Worm (Caenorhabditis elegans) whole organism, young adult: Measurements from ENCODE around the gene srd-47.

Experiments used
- C06A6.2 ChIP-seq: fragments of 200-800 bp; sonication (Bioruptor generic); conservative IDR thresholded peaks from 2 replicates; pipeline ENCODE4 v1.3.6; 2022; ENCODE audit warnings: missing genetic modification characterization, missing compliant biosample characterization
- C17E4.6 ChIP-seq: fragments of 200-800 bp; sonication (Bioruptor generic); IDR thresholded peaks from 2 replicates; pipeline ENCODE4 v1.3.6; 2022; ENCODE audit warnings: missing genetic modification reagents, missing genetic modification characterization, missing compliant biosample characterization
- F33H1.4 ChIP-seq: fragments of 200-800 bp; sonication (Bioruptor generic); IDR thresholded peaks from 2 replicates; pipeline ENCODE4 v1.3.6; 2022; ENCODE audit warnings: missing genetic modification reagents, missing genetic modification characterization, missing compliant biosample characterization
- F37B4.10 ChIP-seq: fragments of 200-800 bp; sonication (Bioruptor generic); IDR thresholded peaks from 2 replicates; pipeline ENCODE4 v1.3.6; 2022; ENCODE audit warnings: missing genetic modification characterization, missing compliant biosample characterization
- F39B2.1 ChIP-seq: fragments of 200-800 bp; sonication (Bioruptor generic); IDR thresholded peaks from 2 replicates; pipeline ENCODE4 v1.3.6; 2022; ENCODE audit warnings: missing genetic modification reagents, missing genetic modification characterization, missing compliant biosample characterization
- F57A8.1 ChIP-seq: fragments of 200-800 bp; sonication (Bioruptor generic); optimal IDR thresholded peaks from 2 replicates; lab custom pipeline; 2018; ENCODE audit warnings: mild to moderate bottlenecking, missing genetic modification characterization, moderate library complexity, missing compliant biosample characterization
- K11D2.4 ChIP-seq: fragments of 200-800 bp; sonication (Bioruptor generic); IDR thresholded peaks from 2 replicates; pipeline ENCODE4 v1.3.6; 2022; ENCODE audit warnings: missing genetic modification reagents, missing genetic modification characterization, missing compliant biosample characterization
- T07F8.4 ChIP-seq: sonication (generic microtip); optimal IDR thresholded peaks from 2 replicates; lab custom pipeline; 2016; ENCODE audit warnings: mild to moderate bottlenecking, missing genetic modification characterization, moderate library complexity, missing compliant biosample characterization
- T26A5.8 ChIP-seq: sonication (generic microtip); optimal IDR thresholded peaks from 2 replicates; lab custom pipeline; 2016; ENCODE audit warnings: missing genetic modification characterization, missing compliant biosample characterization
- Y53F4B.3 ChIP-seq: fragments of 200-800 bp; sonication (Bioruptor generic); IDR thresholded peaks from 2 replicates; pipeline ENCODE4 v1.3.6; 2022; ENCODE audit warnings: missing genetic modification reagents, missing genetic modification characterization, missing compliant biosample characterization
- ZK185.1 ChIP-seq: sonication (generic microtip); optimal IDR thresholded peaks from 2 replicates; lab custom pipeline; 2016; ENCODE audit warnings: mild to moderate bottlenecking, missing genetic modification characterization, missing compliant biosample characterization; ENCODE audit not compliant: poor library complexity, severe bottlenecking
- akir-1 ChIP-seq: fragments of 200-800 bp; sonication (Bioruptor generic); optimal IDR thresholded peaks from 2 replicates; lab custom pipeline; 2018; ENCODE audit warnings: mild to moderate bottlenecking, missing genetic modification characterization, moderate library complexity, missing compliant biosample characterization
- aptf-3 ChIP-seq: fragments of 200-800 bp; sonication (Bioruptor generic); IDR thresholded peaks from 2 replicates; pipeline ENCODE4 v1.3.6; 2022; ENCODE audit warnings: missing genetic modification characterization, missing compliant biosample characterization
- attf-3 ChIP-seq: fragments of 200-800 bp; sonication (Bioruptor generic); conservative IDR thresholded peaks from 2 replicates; pipeline ENCODE4 v1.3.6; 2022; ENCODE audit warnings: missing genetic modification reagents, missing genetic modification characterization, missing compliant biosample characterization
- attf-5 ChIP-seq: fragments of 200-800 bp; sonication (Bioruptor generic); optimal IDR thresholded peaks from 2 replicates; lab custom pipeline; 2018; ENCODE audit warnings: mild to moderate bottlenecking, missing genetic modification characterization, missing compliant biosample characterization
- attf-6 ChIP-seq: fragments of 200-800 bp; sonication (Bioruptor generic); IDR thresholded peaks from 2 replicates; pipeline ENCODE4 v1.3.6; 2022; ENCODE audit warnings: missing genetic modification reagents, missing genetic modification characterization, missing compliant biosample characterization
- bed-2 ChIP-seq: fragments of 200-800 bp; sonication (Bioruptor generic); IDR thresholded peaks from 2 replicates; pipeline ENCODE4 v1.3.6; 2022; ENCODE audit warnings: missing genetic modification reagents, missing genetic modification characterization, missing compliant biosample characterization
- ccch-3 ChIP-seq: fragments of 200-800 bp; sonication (Bioruptor generic); optimal IDR thresholded peaks from 2 replicates; lab custom pipeline; 2018; ENCODE audit warnings: mild to moderate bottlenecking, missing genetic modification characterization, missing compliant biosample characterization
- ceh-27 ChIP-seq: fragments of 200-800 bp; sonication (Bioruptor generic); optimal IDR thresholded peaks from 2 replicates; lab custom pipeline; 2018; ENCODE audit warnings: mild to moderate bottlenecking, missing genetic modification characterization, moderate library complexity, missing compliant biosample characterization
- ceh-79 ChIP-seq: sonication (generic microtip); optimal IDR thresholded peaks from 2 replicates; lab custom pipeline; 2017; ENCODE audit warnings: mild to moderate bottlenecking, missing genetic modification characterization, missing compliant biosample characterization
- chd-7 ChIP-seq: sonication (generic microtip); optimal IDR thresholded peaks from 2 replicates; lab custom pipeline; 2016; ENCODE audit warnings: mild to moderate bottlenecking, missing genetic modification characterization, moderate library complexity, missing compliant biosample characterization
- dpl-1 ChIP-seq: fragments of 150-350 bp; optimal IDR thresholded peaks from 2 replicates; lab custom pipeline; 2014; ENCODE audit warnings: missing biosample characterization, missing genetic modification reagents, missing genetic modification characterization
- efl-1 ChIP-seq: fragments of 150-350 bp; optimal IDR thresholded peaks from 2 replicates; lab custom pipeline; 2014; ENCODE audit warnings: missing biosample characterization, missing genetic modification reagents, missing genetic modification characterization
- egl-18 ChIP-seq: fragments of 200-800 bp; sonication (Bioruptor generic); IDR thresholded peaks from 2 replicates; pipeline ENCODE4 v1.3.6; 2022; ENCODE audit warnings: missing genetic modification reagents, missing genetic modification characterization, missing compliant biosample characterization
- egl-44 ChIP-seq: fragments of 200-800 bp; sonication (Bioruptor generic); IDR thresholded peaks from 2 replicates; pipeline ENCODE4 v1.3.6; 2022; ENCODE audit warnings: missing genetic modification reagents, missing genetic modification characterization, missing compliant biosample characterization
- egrh-3 ChIP-seq: fragments of 200-800 bp; sonication (Bioruptor generic); IDR thresholded peaks from 2 replicates; pipeline ENCODE4 v1.3.6; 2022; ENCODE audit warnings: missing genetic modification reagents, missing genetic modification characterization, missing compliant biosample characterization
- him-1 ChIP-seq: sonication (generic microtip); optimal IDR thresholded peaks from 2 replicates; lab custom pipeline; 2016; ENCODE audit warnings: missing genotype, missing genetic modification reagents, missing genetic modification characterization, missing compliant biosample characterization
- hmg-1.2 ChIP-seq: fragments of 200-800 bp; sonication (Bioruptor generic); IDR thresholded peaks from 2 replicates; pipeline ENCODE4 v1.3.6; 2022; ENCODE audit warnings: missing genetic modification reagents, missing genetic modification characterization, missing compliant biosample characterization
- hmg-20 ChIP-seq: fragments of 200-800 bp; sonication (Bioruptor generic); IDR thresholded peaks from 2 replicates; pipeline ENCODE4 v1.3.6; 2022; ENCODE audit warnings: missing genetic modification reagents, missing genetic modification characterization, missing compliant biosample characterization
- hrde-1 ChIP-seq: sonication (generic microtip); optimal IDR thresholded peaks from 2 replicates; lab custom pipeline; 2016; ENCODE audit warnings: missing genetic modification characterization, mild to moderate bottlenecking, missing compliant biosample characterization, moderate library complexity, missing genotype, missing genetic modification reagents, borderline replicate concordance
- lin-26 ChIP-seq: fragments of 200-800 bp; sonication (Bioruptor generic); IDR thresholded peaks from 2 replicates; pipeline ENCODE4 v1.3.6; 2022; ENCODE audit warnings: missing genetic modification reagents, missing genetic modification characterization, missing compliant biosample characterization
- lin-54 ChIP-seq: fragments of 200-800 bp; sonication (Bioruptor generic); optimal IDR thresholded peaks from 2 replicates; lab custom pipeline; 2018; ENCODE audit warnings: mild to moderate bottlenecking, missing genetic modification characterization, missing compliant biosample characterization
- lir-1 ChIP-seq: fragments of 200-800 bp; sonication (Bioruptor generic); conservative IDR thresholded peaks from 2 replicates; pipeline ENCODE4 v1.3.6; 2022; ENCODE audit warnings: missing genetic modification reagents, missing genetic modification characterization, missing compliant biosample characterization
- lsl-1 ChIP-seq: fragments of 200-800 bp; sonication (Bioruptor generic); optimal IDR thresholded peaks from 2 replicates; lab custom pipeline; 2018; ENCODE audit warnings: mild to moderate bottlenecking, missing genetic modification characterization, moderate library complexity, missing compliant biosample characterization
- madf-10 ChIP-seq: sonication (generic microtip); optimal IDR thresholded peaks from 2 replicates; lab custom pipeline; 2016; ENCODE audit warnings: mild to moderate bottlenecking, missing genetic modification characterization, missing compliant biosample characterization
- madf-3 ChIP-seq: fragments of 200-800 bp; sonication (Bioruptor generic); IDR thresholded peaks from 2 replicates; pipeline ENCODE4 v1.3.6; 2022; ENCODE audit warnings: missing genetic modification reagents, missing genetic modification characterization, missing compliant biosample characterization
- madf-6 ChIP-seq: fragments of 200-800 bp; sonication (Bioruptor generic); IDR thresholded peaks from 2 replicates; pipeline ENCODE4 v1.3.6; 2022; ENCODE audit warnings: missing genetic modification reagents, missing genetic modification characterization, missing compliant biosample characterization
- mel-28 ChIP-seq: sonication (generic microtip); optimal IDR thresholded peaks from 2 replicates; lab custom pipeline; 2016; ENCODE audit warnings: borderline replicate concordance, mild to moderate bottlenecking, missing genetic modification characterization, missing compliant biosample characterization
- nfya-2 ChIP-seq: fragments of 200-800 bp; sonication (Bioruptor generic); IDR thresholded peaks from 2 replicates; pipeline ENCODE4 v1.3.6; 2022; ENCODE audit warnings: missing genetic modification reagents, missing genetic modification characterization, missing compliant biosample characterization
- nhr-179 ChIP-seq: sonication (generic microtip); optimal IDR thresholded peaks from 2 replicates; lab custom pipeline; 2016; ENCODE audit warnings: mild to moderate bottlenecking, missing genetic modification characterization, missing compliant biosample characterization
- nhr-80 ChIP-seq: sonication (generic microtip); optimal IDR thresholded peaks from 2 replicates; lab custom pipeline; 2016; ENCODE audit warnings: missing genetic modification characterization, missing compliant biosample characterization
- pha-4 ChIP-seq: fragments of 150-350 bp; sonication (generic microtip); optimal IDR thresholded peaks from 2 replicates; lab custom pipeline; 2014; ENCODE audit warnings: missing biosample characterization, missing genetic modification reagents, missing genetic modification characterization
- repo-1 ChIP-seq: sonication (generic microtip); optimal IDR thresholded peaks from 2 replicates; lab custom pipeline; 2017; ENCODE audit warnings: mild to moderate bottlenecking, missing genetic modification characterization, missing compliant biosample characterization
- sea-2 ChIP-seq: fragments of 200-800 bp; sonication (Bioruptor generic); IDR thresholded peaks from 2 replicates; pipeline ENCODE4 v1.3.6; 2022; ENCODE audit warnings: missing genetic modification characterization, missing compliant biosample characterization
- snpc-1.3 ChIP-seq: sonication (generic microtip); optimal IDR thresholded peaks from 2 replicates; lab custom pipeline; 2017; ENCODE audit warnings: missing genetic modification characterization, mild to moderate bottlenecking, missing compliant biosample characterization, antibody characterized with exemption, moderate library complexity, missing genotype, missing genetic modification reagents; ENCODE audit not compliant: insufficient read depth
- tbp1 ChIP-seq: fragments of 200-800 bp; sonication (Bioruptor generic); optimal IDR thresholded peaks from 2 replicates; lab custom pipeline; 2018; ENCODE audit warnings: mild to moderate bottlenecking, missing genetic modification characterization, missing compliant biosample characterization
- zim-3 ChIP-seq: sonication (generic microtip); optimal IDR thresholded peaks from 2 replicates; lab custom pipeline; 2017; ENCODE audit warnings: mild to moderate bottlenecking, missing genetic modification characterization, moderate library complexity, missing compliant biosample characterization
- ztf-6 ChIP-seq: fragments of 200-800 bp; sonication (Bioruptor generic); IDR thresholded peaks from 2 replicates; pipeline ENCODE4 v1.3.6; 2022; ENCODE audit warnings: missing genetic modification reagents, missing genetic modification characterization, missing compliant biosample characterization

Gene srd-47

DNA sequence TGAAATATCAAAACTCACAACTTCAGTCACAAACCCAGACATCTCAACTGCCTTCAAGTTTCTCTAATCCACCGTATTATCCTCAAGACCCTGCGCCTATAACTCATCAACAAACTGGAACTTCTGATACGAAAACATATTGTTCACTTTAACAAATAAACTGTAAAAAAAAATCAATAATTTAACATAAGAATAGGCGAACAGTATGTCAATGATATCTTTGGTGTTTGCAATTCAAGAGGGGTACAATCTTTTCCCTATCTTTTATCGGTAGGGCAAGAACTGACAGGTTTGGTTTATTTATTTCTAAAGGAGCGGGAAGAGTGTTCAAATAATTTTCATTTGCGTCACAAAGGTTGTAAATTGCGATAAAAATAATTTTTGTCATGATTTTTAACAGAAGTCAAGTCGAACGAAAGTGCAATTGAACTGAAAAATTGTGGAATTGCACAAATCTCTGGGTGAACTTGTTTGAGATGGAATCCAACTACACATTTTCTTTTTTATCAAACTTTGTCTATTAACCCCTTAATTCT is 29.6 kb downstream of the srd-47 start (continued):
- TF ChIP-seq T07F8.4 = peak; percentile 85
- TF ChIP-seq nhr-179 = peak; percentile 81
- TF ChIP-seq attf-3 (GFP tag; lab: Robert Waterston, UW) = 0 out of 2 replicates have a peak, but pooled peaks have one; percentile 38
- TF ChIP-seq Y53F4B.3 (GFP tag; lab: Robert Waterston, UW) = no peak
- TF ChIP-seq F33H1.4 (GFP tag; lab: Robert Waterston, UW) = no peak
- peak; percentile 72 for TF ChIP-seq madf-3 (GFP tag; lab: Robert Waterston, UW)
- 0 out of 2 replicates have a peak, but pooled peaks have one; percentile 16 for TF ChIP-seq egrh-3 (GFP tag; lab: Robert Waterston, UW)
- no peak for TF ChIP-seq sea-2
- peak; percentile 73 for TF ChIP-seq lin-26 (GFP tag; lab: Robert Waterston, UW)
- TF ChIP-seq K11D2.4 (GFP tag; lab: Robert Waterston, UW) = peak; percentile 98
- TF ChIP-seq ccch-3 (GFP tag; lab: Kevin White, UChicago) = peak; percentile 86
- no peak for TF ChIP-seq nfya-2
- peak; percentile 81 for TF ChIP-seq lir-1 (GFP tag; lab: Robert Waterston, UW)
- peak; percentile 96 for TF ChIP-seq nhr-80 (tag; lab: Kevin White, UChicago)
- peak; percentile 91 for TF ChIP-seq hmg-20
- peak; percentile 51 for TF ChIP-seq hrde-1 (tag; lab: Kevin White, UChicago)
- peak; percentile 87 for TF ChIP-seq egl-44
- 0 out of 2 replicates have a peak, but pooled peaks have one; percentile 62 for TF ChIP-seq ztf-6 (GFP tag; lab: Robert Waterston, UW)
- TF ChIP-seq dpl-1 (GFP tag; lab: Kevin White, UChicago) = no peak
- TF ChIP-seq repo-1 (tag; lab: Kevin White, UChicago) = peak; percentile 99
- TF ChIP-seq tbp1 (GFP tag; lab: Kevin White, UChicago) = peak; percentile 80
- TF ChIP-seq attf-5 (GFP tag; lab: Kevin White, UChicago) = peak; percentile 54
- TF ChIP-seq F57A8.1 (GFP tag; lab: Kevin White, UChicago) = peak; percentile 85
- no peak for TF ChIP-seq snpc-1.3
- no peak for TF ChIP-seq F37B4.10 (GFP tag; lab: Robert Waterston, UW)
- TF ChIP-seq ZK185.1 (tag; lab: Kevin White, UChicago) = peak; percentile 99
- no peak for TF ChIP-seq F39B2.1
- TF ChIP-seq lin-54 (GFP tag; lab: Kevin White, UChicago) = peak; percentile 88
- TF ChIP-seq pha-4 (tag; lab: Kevin White, UChicago) = peak; percentile 97
- TF ChIP-seq ceh-79 = peak; percentile 86
- TF ChIP-seq T26A5.8 (tag; lab: Kevin White, UChicago) = no peak
- peak; percentile 96 for TF ChIP-seq madf-10 (tag; lab: Kevin White, UChicago)
- TF ChIP-seq attf-6 (GFP tag; lab: Robert Waterston, UW) = no peak
- TF ChIP-seq hmg-1.2 = peak; percentile 81
- no peak for TF ChIP-seq him-1 (tag; lab: Kevin White, UChicago)
- peak; percentile 95 for TF ChIP-seq C06A6.2
- no peak for TF ChIP-seq aptf-3 (GFP tag; lab: Robert Waterston, UW)
- peak; percentile 88; the same call in 1 of the 2 replicates for TF ChIP-seq egl-18
- no peak for TF ChIP-seq madf-6 (GFP tag; lab: Robert Waterston, UW)
- peak; percentile 89 for TF ChIP-seq chd-7 (tag; lab: Kevin White, UChicago)
- peak; percentile 81 for TF ChIP-seq mel-28 (tag; lab: Kevin White, UChicago)
- peak; percentile 77 for TF ChIP-seq C17E4.6
- TF ChIP-seq lsl-1 = no peak
- TF ChIP-seq ceh-27 (GFP tag; lab: Kevin White, UChicago) = peak; percentile 98
- no peak for TF ChIP-seq efl-1 (GFP tag; lab: Kevin White, UChicago)
- peak; percentile 70 for TF ChIP-seq akir-1 (GFP tag; lab: Kevin White, UChicago)
- TF ChIP-seq zim-3 (tag; lab: Kevin White, UChicago) = peak; percentile 23
- peak; percentile 29; the same call in 1 of the 2 replicates for TF ChIP-seq bed-2 (GFP tag; lab: Robert Waterston, UW)
